Worm (Caenorhabditis elegans): ENCODE results near the gene Y43F8B.20.

Y43F8B.20 gene

ce11 chrV:19533480-19533879 is 16.1 kb downstream of the Y43F8B.20 start:
- TF ChIP-seq hmg-1.2 (GFP tag; IDR thresholded peaks at IDR 0.05), result peak; percentile 53
- no peak for TF ChIP-seq fkh-3 (tag; optimal IDR thresholded peaks at IDR 0.05)
- no peak for TF ChIP-seq attf-5 (GFP tag; optimal IDR thresholded peaks at IDR 0.05)
- peak; percentile 51 for TF ChIP-seq nhr-80 (tag; optimal IDR thresholded peaks at IDR 0.05)
- TF ChIP-seq ceh-27 (GFP tag; optimal IDR thresholded peaks at IDR 0.05), result no peak
- no peak for TF ChIP-seq unc-62 (GFP tag; optimal IDR thresholded peaks at IDR 0.05)
- peak; percentile 86 for TF ChIP-seq atf-7 (tag; optimal IDR thresholded peaks at IDR 0.05)
- TF ChIP-seq F10E7.11 (tag; optimal IDR thresholded peaks at IDR 0.05), result no peak
- TF ChIP-seq lin-40 (tag; optimal IDR thresholded peaks at IDR 0.05), result peak; percentile 40
- TF ChIP-seq akir-1 (GFP tag; optimal IDR thresholded peaks at IDR 0.05), result no peak
- TF ChIP-seq dpff-1 (tag; optimal IDR thresholded peaks at IDR 0.05), result no peak
- TF ChIP-seq let-607 (tag; optimal IDR thresholded peaks at IDR 0.05), result peak in 1 of 2 experiments; percentile 9
- no peak for TF ChIP-seq tlf-1 (GFP tag; optimal IDR thresholded peaks at IDR 0.05)
- TF ChIP-seq B0035.1 (tag; optimal IDR thresholded peaks at IDR 0.05), result no peak

- no peak for TF ChIP-seq lin-35 (GFP tag; optimal IDR thresholded peaks at IDR 0.05)
- TF ChIP-seq dpff-1 (tag; optimal IDR thresholded peaks at IDR 0.05), result no peak
- TF ChIP-seq F52B5.7 (tag; optimal IDR thresholded peaks at IDR 0.05), result no peak
- no peak for TF ChIP-seq ztf-28 (GFP tag; IDR thresholded peaks at IDR 0.05)
- TF ChIP-seq ztf-18 (tag; optimal IDR thresholded peaks at IDR 0.05), result no peak
- no peak for TF ChIP-seq T26A5.8 (tag; optimal IDR thresholded peaks at IDR 0.05)
- TF ChIP-seq sdz-38 (tag; optimal IDR thresholded peaks at IDR 0.05), result no peak
- no peak for TF ChIP-seq nhr-179 (tag; optimal IDR thresholded peaks at IDR 0.05)
- no peak for TF ChIP-seq hlh-12 (tag; optimal IDR thresholded peaks at IDR 0.05)
- no peak for TF ChIP-seq hsf-1 (GFP tag; IDR thresholded peaks at IDR 0.05)
- TF ChIP-seq ceh-27 (GFP tag; optimal IDR thresholded peaks at IDR 0.05), result no peak
- no peak for TF ChIP-seq ztf-22 (GFP tag; optimal IDR thresholded peaks at IDR 0.05)
- TF ChIP-seq ceh-91 (GFP tag; IDR thresholded peaks at IDR 0.05), result no peak
- no peak for TF ChIP-seq aptf-2 (GFP tag; conservative IDR thresholded peaks at IDR 0.05)
- TF ChIP-seq efl-1 (GFP tag; optimal IDR thresholded peaks at IDR 0.05), result no peak
- no peak for TF ChIP-seq Y53G8AR.9 (GFP tag; conservative IDR thresholded peaks at IDR 0.05)
Measured at ce11 chrV:19533010-19533409, 16.6 kb downstream of the Y43F8B.20 start, which contains the start of gene Y43F8B.2. Y43F8B.2 (minus strand) TSS chrV:19533110.

ce11 chrV:19531034-19531433 is 18.6 kb downstream of the Y43F8B.20 start:
- TF ChIP-seq ztf-3 (GFP tag; optimal IDR thresholded peaks at IDR 0.05) (no peak), F10E7.11 (tag; optimal IDR thresholded peaks at IDR 0.05) (no peak), ama-1 (optimal IDR thresholded peaks at IDR 0.05) (no peak), ama-1 (GFP tag; optimal IDR thresholded peaks at IDR 0.05) (no peak), nfya-1 (tag; optimal IDR thresholded peaks at IDR 0.05; ENCODE audit: borderline replicate concordance, insufficient read depth) (no peak), hsf-1 (GFP tag; IDR thresholded peaks at IDR 0.05) (no peak), unc-62 (GFP tag; optimal IDR thresholded peaks at IDR 0.05) (no peak), F57A8.1 (GFP tag; optimal IDR thresholded peaks at IDR 0.05) (no peak), F22D6.2 (tag; optimal IDR thresholded peaks at IDR 0.05) (no peak), madf-10 (tag; optimal IDR thresholded peaks at IDR 0.05) (no peak), lsy-27 (tag; optimal IDR thresholded peaks at IDR 0.05; ENCODE audit: borderline replicate concordance, insufficient read depth) (no peak)

- no peak for TF ChIP-seq nhr-120 (GFP tag; IDR thresholded peaks at IDR 0.05)
- TF ChIP-seq attf-6 (GFP tag; IDR thresholded peaks at IDR 0.05), result no peak
- peak; percentile 47 for TF ChIP-seq nhr-90 (tag; optimal IDR thresholded peaks at IDR 0.05)
- TF ChIP-seq B0035.1 (tag; optimal IDR thresholded peaks at IDR 0.05), result peak; percentile 38
- TF ChIP-seq F10E7.11 (tag; optimal IDR thresholded peaks at IDR 0.05), result no peak
- peak; percentile 64; the same call in 1 of the 2 replicates for TF ChIP-seq ekl-4 (GFP tag; IDR thresholded peaks at IDR 0.05)
- TF ChIP-seq dox-1 (GFP tag; IDR thresholded peaks at IDR 0.05), result peak; percentile 73
- TF ChIP-seq lin-54 (GFP tag; optimal IDR thresholded peaks at IDR 0.05), result peak; percentile 55
- no peak for TF ChIP-seq bed-2 (GFP tag; IDR thresholded peaks at IDR 0.05)
- no peak for TF ChIP-seq efl-1 (GFP tag; optimal IDR thresholded peaks at IDR 0.05)
- TF ChIP-seq unc-130 (GFP tag; optimal IDR thresholded peaks at IDR 0.05), result no peak
- peak; percentile 65 for TF ChIP-seq nhr-80 (tag; optimal IDR thresholded peaks at IDR 0.05)
- no peak; the same call in 1 of the 2 replicates for TF ChIP-seq D2030.7 (GFP tag; IDR thresholded peaks at IDR 0.05)
- no peak for TF ChIP-seq F57A8.1 (GFP tag; optimal IDR thresholded peaks at IDR 0.05)
- TF ChIP-seq egl-18 (GFP tag; IDR thresholded peaks at IDR 0.05), result no peak
Measured at ce11 chrV:19529168-19529567, 20.4 kb downstream of the Y43F8B.20 start.

Data from whole organism, young adult.